Worm (Caenorhabditis elegans) whole organism, L3 larva: ENCODE results near the gene W04H10.1.

Experiments used
- aly-2 ChIP-seq: fragments of 150-350 bp; optimal IDR thresholded peaks from 2 replicates; lab custom pipeline; 2014; ENCODE audit warnings: missing biosample characterization, missing genetic modification characterization
- ama-1 ChIP-seq: fragments of 150-350 bp; optimal IDR thresholded peaks from 2 replicates; lab custom pipeline; 2018
- fos-1 ChIP-seq: fragments of 150-350 bp; optimal IDR thresholded peaks from 2 replicates; lab custom pipeline; 2014; ENCODE audit warnings: missing biosample characterization, missing genetic modification characterization
- lin-15B ChIP-seq: fragments of 150-350 bp; optimal IDR thresholded peaks from 2 replicates; lab custom pipeline; 2014; ENCODE audit warnings: missing biosample characterization, missing genetic modification characterization
- nhr-76 ChIP-seq: fragments of 150-350 bp; sonication (generic microtip); optimal IDR thresholded peaks from 5 replicates; lab custom pipeline; 2014; ENCODE audit warnings: missing biosample characterization, missing genetic modification characterization
- pqm-1 ChIP-seq: fragments of 150-350 bp; optimal IDR thresholded peaks from 2 replicates; lab custom pipeline; 2017; ENCODE audit warnings: missing biosample characterization, missing genetic modification characterization, inconsistent platforms
- ztf-11 ChIP-seq: fragments of 150-350 bp; optimal IDR thresholded peaks from 2 replicates; lab custom pipeline; 2014; ENCODE audit warnings: missing biosample characterization, missing genetic modification characterization

ce11 chrII:601305-601704, 7.6 kb upstream of the W04H10.1 start:
- TF ChIP-seq nhr-76 (tag; lab: Kevin White, UChicago), result no peak
- peak; percentile 28 for TF ChIP-seq pqm-1
- TF ChIP-seq ama-1 (lab: Kevin White, UChicago), result no peak
- no peak for TF ChIP-seq fos-1 (tag; lab: Kevin White, UChicago)
- TF ChIP-seq lin-15B (tag; lab: Kevin White, UChicago), result no peak
- TF ChIP-seq ztf-11 (tag; lab: Kevin White, UChicago), result no peak
- TF ChIP-seq aly-2 (tag; lab: Kevin White, UChicago), result no peak
